Worm (Caenorhabditis elegans) whole organism, late embryonic: ENCODE measurements around the gene wdfy-3.

ENCODE experiments used
- F13H6.1 ChIP-seq: sonication (generic microtip); optimal IDR thresholded peaks from 2 replicates; lab custom pipeline; 2016; ENCODE audit warnings: missing genetic modification characterization, missing compliant biosample characterization
- K02D7.2 ChIP-seq: sonication (generic microtip); optimal IDR thresholded peaks from 2 replicates; lab custom pipeline; 2017; ENCODE audit warnings: mild to moderate bottlenecking, missing genetic modification characterization, missing compliant biosample characterization
- ama-1 ChIP-seq: fragments of 150-350 bp; optimal IDR thresholded peaks from 2 replicates; lab custom pipeline; 2014
- ceh-30 ChIP-seq: fragments of 150-350 bp; optimal IDR thresholded peaks from 2 replicates; lab custom pipeline; 2014; ENCODE audit warnings: missing biosample characterization, missing genetic modification characterization
- eyg-1 ChIP-seq: sonication (generic microtip); optimal IDR thresholded peaks from 2 replicates; lab custom pipeline; 2016; ENCODE audit warnings: missing genotype, missing genetic modification characterization, missing compliant biosample characterization
- hlh-15 ChIP-seq: sonication (generic microtip); optimal IDR thresholded peaks from 2 replicates; lab custom pipeline; 2016; ENCODE audit warnings: missing genetic modification characterization, missing compliant biosample characterization
- hlh-30 ChIP-seq: sonication (generic microtip); optimal IDR thresholded peaks from 2 replicates; lab custom pipeline; 2017; ENCODE audit warnings: antibody characterized with exemption, missing genetic modification characterization, missing compliant biosample characterization; ENCODE audit not compliant: insufficient read depth
- hlh-8 ChIP-seq: sonication (generic microtip); optimal IDR thresholded peaks from 2 replicates; lab custom pipeline; 2016; ENCODE audit warnings: missing genotype, missing genetic modification characterization, missing compliant biosample characterization
- nfya-1 ChIP-seq: sonication (generic microtip); optimal IDR thresholded peaks from 2 replicates; lab custom pipeline; 2017; ENCODE audit warnings: missing genetic modification characterization, mild to moderate bottlenecking, missing compliant biosample characterization, antibody characterized with exemption, moderate library complexity
- sdc-2 ChIP-seq: sonication (generic microtip); optimal IDR thresholded peaks from 2 replicates; lab custom pipeline; 2016; ENCODE audit warnings: missing genotype, missing genetic modification characterization, missing compliant biosample characterization
- unc-86 ChIP-seq: sonication (generic microtip); optimal IDR thresholded peaks from 2 replicates; lab custom pipeline; 2016; ENCODE audit warnings: missing genetic modification characterization, missing compliant biosample characterization

- TF ChIP-seq ama-1 (no peak), eyg-1 (tag; lab: Kevin White, UChicago) (no peak), hlh-15 (no peak), nfya-1 (tag; lab: Kevin White, UChicago) (no peak), F13H6.1 (no peak), unc-86 (tag; lab: Kevin White, UChicago) (no peak), hlh-8 (tag; lab: Kevin White, UChicago) (no peak), K02D7.2 (tag; lab: Kevin White, UChicago) (no peak), hlh-30 (tag; lab: Kevin White, UChicago) (no peak), ceh-30 (tag; lab: Kevin White, UChicago) (no peak), sdc-2 (tag; lab: Kevin White, UChicago) (no peak)
Observed at ce11 chrIV:12605401-12605800, 47.8 kb upstream of the wdfy-3 start, which contains the start of gene Y55D9A.2.
